Fruit fly (Drosophila melanogaster) Kc167 (cell line): Measurements from ENCODE around the gene CG17544.

Experiments
- Myc ChIP-seq: fragments of >200 bp; optimal IDR thresholded peaks from 2 replicates; lab custom pipeline; 2017; ENCODE audit warnings: missing external identifiers
- Sin3A ChIP-seq: fragments of >200 bp; optimal IDR thresholded peaks from 2 replicates; lab custom pipeline; 2018; ENCODE audit warnings: missing external identifiers
- psq ChIP-seq: fragments of >200 bp; optimal IDR thresholded peaks from 2 replicates; lab custom pipeline; 2017; ENCODE audit warnings: missing external identifiers

- TF ChIP-seq Sin3A (lab: Kevin White, UChicago) (no peak), psq (lab: Kevin White, UChicago) (no peak), Myc (lab: Kevin White, UChicago) (no peak)
These were observed 31.4 kb upstream of the CG17544 start for dm6 chr2L:19429731-19430130.
